Worm (Caenorhabditis elegans) whole organism, L2 larva: ENCODE data around the gene T28A11.20.

Experiments
- ZK546.5 ChIP-seq: sonication (generic microtip); optimal IDR thresholded peaks from 2 replicates; lab custom pipeline; 2017; ENCODE audit warnings: missing biosample characterization, missing genetic modification characterization
- blmp-1 ChIP-seq: sonication (generic microtip); optimal IDR thresholded peaks from 2 replicates; lab custom pipeline; 2017; ENCODE audit warnings: missing genetic modification characterization, mild to moderate bottlenecking, missing compliant biosample characterization, antibody characterized with exemption, moderate library complexity; ENCODE audit not compliant: insufficient read depth
- ceh-82 ChIP-seq: fragments of 150-350 bp; optimal IDR thresholded peaks from 2 replicates; lab custom pipeline; 2014; ENCODE audit warnings: missing biosample characterization, missing genetic modification characterization
- elt-3 ChIP-seq: sonication (generic microtip); optimal IDR thresholded peaks from 2 replicates; lab custom pipeline; 2017; ENCODE audit warnings: missing biosample characterization, missing genetic modification characterization
- lin-39 ChIP-seq: fragments of 150-350 bp; optimal IDR thresholded peaks from 2 replicates; lab custom pipeline; 2014; ENCODE audit warnings: missing biosample characterization, missing genetic modification reagents, missing genetic modification characterization
- lsy-2 ChIP-seq, 2 experiments: fragments of 150-350 bp in 1 of 2; sonication (generic microtip) in 1 of 2; optimal IDR thresholded peaks; 2 replicates each; lab custom pipeline; 2014 to 2017; ENCODE audit warnings: missing biosample characterization in 2 of 2, missing genetic modification characterization in 2 of 2
- nhr-237 ChIP-seq: fragments of 150-350 bp; optimal IDR thresholded peaks from 2 replicates; lab custom pipeline; 2014; ENCODE audit warnings: missing biosample characterization, missing genetic modification characterization
- nhr-6 ChIP-seq: fragments of 150-350 bp; optimal IDR thresholded peaks from 2 replicates; lab custom pipeline; 2014; ENCODE audit warnings: missing biosample characterization, missing genetic modification characterization
- nhr-77 ChIP-seq: fragments of 150-350 bp; optimal IDR thresholded peaks from 2 replicates; lab custom pipeline; 2014; ENCODE audit warnings: missing biosample characterization, missing genetic modification characterization
- skn-1 ChIP-seq: sonication (generic microtip); optimal IDR thresholded peaks from 2 replicates; lab custom pipeline; 2017; ENCODE audit warnings: missing biosample characterization, missing genetic modification characterization
- unc-39 ChIP-seq: fragments of 150-350 bp; optimal IDR thresholded peaks from 2 replicates; lab custom pipeline; 2014; ENCODE audit warnings: missing biosample characterization, missing genetic modification characterization
- unc-62 ChIP-seq: fragments of 150-350 bp; optimal IDR thresholded peaks from 2 replicates; lab custom pipeline; 2014; ENCODE audit warnings: missing biosample characterization, missing genetic modification reagents, missing genetic modification characterization
- ztf-11 ChIP-seq: sonication (generic microtip); optimal IDR thresholded peaks from 2 replicates; lab custom pipeline; 2017; ENCODE audit warnings: missing biosample characterization, missing genetic modification characterization
- ztf-4 ChIP-seq: fragments of 150-350 bp; optimal IDR thresholded peaks from 2 replicates; lab custom pipeline; 2014; ENCODE audit warnings: missing biosample characterization, missing genetic modification characterization

ce11 chrV:3316108-3316507 is 43.1 kb upstream of the T28A11.20 start, which contains the start of gene F35F10.1:
- no peak for TF ChIP-seq skn-1
- no peak for TF ChIP-seq unc-62
- no peak for TF ChIP-seq nhr-237
- TF ChIP-seq ztf-11 = no peak
- no peak for TF ChIP-seq nhr-6 (tag; lab: Kevin White, UChicago)
- no peak for TF ChIP-seq ceh-82
- no peak for TF ChIP-seq nhr-77 (tag; lab: Kevin White, UChicago)
- TF ChIP-seq blmp-1 (tag; lab: Kevin White, UChicago) = no peak
- TF ChIP-seq ZK546.5 = no peak
- no peak for TF ChIP-seq lsy-2 (tag; optimal IDR thresholded peaks at IDR 0.05; lab: Kevin White, UChicago)
- no peak for TF ChIP-seq ztf-4
- no peak for TF ChIP-seq unc-39 (tag; lab: Kevin White, UChicago)
- no peak for TF ChIP-seq elt-3
- TF ChIP-seq lin-39 (tag; lab: Kevin White, UChicago) = no peak
